Worm (Caenorhabditis elegans) whole organism, early embryonic: Measurements from ENCODE around the gene Y53C12A.11.

ENCODE experiments used
- B0310.2 ChIP-seq: sonication (generic microtip); optimal IDR thresholded peaks from 2 replicates; lab custom pipeline; 2016; ENCODE audit warnings: mild to moderate bottlenecking, missing genetic modification characterization, missing compliant biosample characterization
- ama-1 ChIP-seq: fragments of 150-350 bp; optimal IDR thresholded peaks from 2 replicates; lab custom pipeline; 2014
- ceh-13 ChIP-seq: fragments of 200-800 bp; sonication (Bioruptor generic); optimal IDR thresholded peaks from 2 replicates; lab custom pipeline; 2018; ENCODE audit warnings: mild to moderate bottlenecking, missing genetic modification characterization, missing compliant biosample characterization
- ceh-36 ChIP-seq: sonication (generic microtip); optimal IDR thresholded peaks from 2 replicates; lab custom pipeline; 2016; ENCODE audit warnings: missing genetic modification characterization, inconsistent platforms, missing compliant biosample characterization
- ets-7 ChIP-seq: sonication (generic microtip); optimal IDR thresholded peaks from 2 replicates; lab custom pipeline; 2016; ENCODE audit warnings: missing genotype, missing genetic modification characterization, missing compliant biosample characterization
- flt-1 ChIP-seq: fragments of 200-800 bp; sonication (Bioruptor generic); IDR thresholded peaks from 2 replicates; pipeline ENCODE4 v1.3.6; 2022; ENCODE audit warnings: missing genetic modification characterization, missing compliant biosample characterization
- hmbx-1 ChIP-seq: sonication (generic microtip); optimal IDR thresholded peaks from 2 replicates; lab custom pipeline; 2016; ENCODE audit warnings: mild to moderate bottlenecking, missing genetic modification characterization, missing compliant biosample characterization
- hmg-4 ChIP-seq: fragments of 200-800 bp; sonication (Bioruptor generic); optimal IDR thresholded peaks from 2 replicates; lab custom pipeline; 2018; ENCODE audit warnings: mild to moderate bottlenecking, missing genetic modification characterization, missing compliant biosample characterization
- pes-1 ChIP-seq: fragments of 200-800 bp; sonication (Bioruptor generic); IDR thresholded peaks from 2 replicates; pipeline ENCODE4 v1.3.6; 2022; ENCODE audit warnings: missing genetic modification reagents, missing genetic modification characterization, missing compliant biosample characterization
- sea-1 ChIP-seq: fragments of 200-800 bp; sonication (Bioruptor generic); conservative IDR thresholded peaks from 2 replicates; pipeline ENCODE4 v1.3.6; 2022; ENCODE audit warnings: missing genetic modification characterization, missing compliant biosample characterization
- tbx-11 ChIP-seq: fragments of 200-800 bp; sonication (Bioruptor generic); IDR thresholded peaks from 2 replicates; pipeline ENCODE4 v1.3.6; 2022; ENCODE audit warnings: missing genetic modification characterization, missing compliant biosample characterization
- tra-4 ChIP-seq: sonication (generic microtip); optimal IDR thresholded peaks from 2 replicates; lab custom pipeline; 2017; ENCODE audit warnings: missing genetic modification characterization, missing compliant biosample characterization

DNA sequence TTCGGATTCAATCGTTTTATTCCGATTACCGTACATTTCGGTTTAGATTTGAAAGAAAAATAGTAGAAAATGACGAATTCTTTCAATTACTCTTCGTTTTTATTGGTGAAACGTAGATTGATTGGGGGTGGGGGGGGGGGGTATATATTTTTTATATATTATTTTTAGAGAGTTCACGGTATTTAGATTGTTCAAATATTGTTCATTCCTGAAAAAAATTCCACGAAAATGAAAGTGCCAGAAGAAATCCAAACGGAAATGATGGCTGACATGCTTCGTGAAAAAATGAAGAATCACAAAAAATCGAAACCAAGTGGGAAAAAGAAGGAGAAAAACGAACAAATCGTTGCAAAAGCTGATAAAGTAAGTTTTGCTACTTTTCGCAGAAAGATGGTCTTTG lies 18.1 kb downstream of the Y53C12A.11 start, which contains the start of the genes Y53C12A.8 and Y53C12A.7:
- TF ChIP-seq ceh-13 (GFP tag; lab: Kevin White, UChicago) = no peak
- no peak for TF ChIP-seq ama-1 (lab: Kevin White, UChicago)
- no peak for TF ChIP-seq hmbx-1 (tag; lab: Kevin White, UChicago)
- TF ChIP-seq flt-1 (GFP tag; lab: Robert Waterston, UW) = no peak
- TF ChIP-seq tbx-11 (GFP tag; lab: Robert Waterston, UW) = no peak
- no peak for TF ChIP-seq ets-7 (tag; lab: Kevin White, UChicago)
- TF ChIP-seq tra-4 (tag; lab: Kevin White, UChicago) = no peak
- TF ChIP-seq pes-1 = no peak
- no peak for TF ChIP-seq B0310.2 (tag; lab: Kevin White, UChicago)
- TF ChIP-seq ceh-36 (tag; lab: Kevin White, UChicago) = no peak
- no peak for TF ChIP-seq hmg-4
- no peak for TF ChIP-seq sea-1
